Fruit fly (Drosophila melanogaster): ENCODE measurements around the gene Sfp33A3.
A peak's percentile ranks its signal among the peaks of the same experiment; 100 is the strongest.

The Sfp33A3 gene

DNA sequence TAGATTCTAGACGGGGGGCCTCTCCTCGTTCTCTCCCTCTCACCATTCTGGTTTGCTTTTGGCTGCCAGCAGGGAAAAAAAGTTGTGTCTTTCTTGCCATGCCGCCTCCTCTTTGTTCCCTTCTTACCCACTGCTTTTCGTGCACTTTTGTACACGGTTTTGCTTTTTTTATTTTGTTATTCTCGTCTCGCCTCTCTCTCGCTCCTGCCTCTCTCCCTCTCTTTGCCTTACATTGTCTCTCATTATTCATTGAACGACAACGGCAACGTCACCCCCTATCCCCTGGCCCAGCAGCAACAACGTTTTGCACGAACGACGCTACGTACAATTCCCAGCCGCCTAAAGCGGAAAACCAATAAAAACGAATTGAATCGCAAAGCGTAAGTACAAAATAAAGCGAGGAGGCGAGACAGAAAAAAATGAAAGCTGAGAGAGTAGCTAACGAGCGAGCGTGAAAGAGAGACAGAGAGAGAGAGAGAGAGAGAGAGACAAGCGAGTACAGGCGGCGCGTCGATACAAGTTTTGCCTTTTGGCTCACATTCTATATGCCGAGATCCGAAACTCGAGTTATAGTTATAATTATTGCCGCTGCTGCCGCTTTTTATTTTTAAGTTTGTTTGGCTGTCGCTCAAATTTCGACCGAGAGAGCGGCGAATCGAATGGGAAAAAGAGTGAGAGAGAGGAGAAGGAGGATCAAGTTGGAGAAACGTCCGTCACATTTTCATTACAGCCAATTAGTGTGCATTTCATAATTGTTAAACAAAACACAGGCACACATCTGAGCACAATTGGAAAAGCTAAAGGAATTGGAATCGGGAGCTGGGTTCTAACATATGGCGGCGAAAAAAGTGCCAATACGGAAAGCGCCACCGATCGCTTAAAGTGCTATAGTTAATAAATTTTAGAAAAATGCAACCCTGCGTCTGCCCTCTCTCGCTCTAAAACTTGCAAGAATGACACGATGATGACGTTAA is 32.7 kb upstream of the Sfp33A3 start (continued):
- TF ChIP-seq CG8119 (GFP tag; IDR thresholded peaks at IDR 0.05) (no peak; the same call in 1 of the 3 replicates), CG11294 (GFP tag; IDR thresholded peaks at IDR 0.05) (peak; percentile 59), CG6276 (GFP tag; optimal IDR thresholded peaks at IDR 0.05) (peak; percentile 80), OdsH (GFP tag; optimal IDR thresholded peaks at IDR 0.05) (peak; percentile 37), CG9139 (GFP tag; optimal IDR thresholded peaks at IDR 0.05) (peak; percentile 87), vri (GFP tag; optimal IDR thresholded peaks at IDR 0.05) (peak; percentile 81), net (GFP tag; optimal IDR thresholded peaks at IDR 0.05) (peak; percentile 76), CG8319 (GFP tag; optimal IDR thresholded peaks at IDR 0.05) (no peak), CG3919 (GFP tag; optimal IDR thresholded peaks at IDR 0.05) (peak; percentile 52), Ets96B (tag; optimal IDR thresholded peaks at IDR 0.05) (peak; percentile 78), esn (GFP tag; optimal IDR thresholded peaks at IDR 0.05) (peak; percentile 37), CG6854 (GFP tag; optimal IDR thresholded peaks at IDR 0.05) (peak; percentile 85), CG6163 (GFP tag; IDR thresholded peaks at IDR 0.05) (peak; percentile 95), CG7368 (GFP tag; optimal IDR thresholded peaks at IDR 0.05) (peak; percentile 52), CG3032 (tag; optimal IDR thresholded peaks at IDR 0.05) (peak; percentile 68), CG6808 (GFP tag; optimal IDR thresholded peaks at IDR 0.05) (peak; percentile 84), cyc (GFP tag; optimal IDR thresholded peaks at IDR 0.05) (no peak), lz (GFP tag; optimal IDR thresholded peaks at IDR 0.05) (peak; percentile 4), Sox102F (GFP tag; optimal IDR thresholded peaks at IDR 0.05) (peak; percentile 70), CG11902 (GFP tag; optimal IDR thresholded peaks at IDR 0.05) (no peak), Hr4 (GFP tag; optimal IDR thresholded peaks at IDR 0.05) (no peak), topi (GFP tag; optimal IDR thresholded peaks at IDR 0.05) (no peak), Sox14 (GFP tag; optimal IDR thresholded peaks at IDR 0.05) (peak; percentile 92), svp (GFP tag) (peak; percentile 95)

DNA sequence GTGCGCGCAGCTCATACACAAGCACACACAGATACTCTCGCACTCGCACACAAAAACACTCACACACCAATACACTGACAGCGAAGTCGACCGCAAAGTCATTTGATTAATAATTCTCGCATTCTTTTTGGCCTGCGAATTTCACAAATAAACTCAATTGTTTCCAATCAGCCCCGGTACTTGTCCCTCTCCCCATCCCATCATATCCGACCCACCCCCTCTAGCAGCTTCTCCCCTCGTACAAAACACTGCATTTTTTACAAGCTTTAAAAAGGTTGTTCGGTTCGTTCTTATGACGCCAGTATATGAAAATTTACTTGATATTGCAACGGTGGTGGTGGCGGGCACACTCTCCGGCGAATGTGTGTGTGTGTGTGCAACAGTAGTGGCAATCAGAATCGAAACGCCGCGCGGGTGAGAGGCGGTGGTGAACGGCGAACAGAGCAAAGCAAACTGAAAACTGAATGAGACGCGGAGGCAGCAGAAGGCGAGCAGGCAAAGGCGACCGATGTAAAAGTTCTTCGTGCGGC is 31.9 kb upstream of the Sfp33A3 start:
- no peak for TF ChIP-seq CG31627 (GFP tag; optimal IDR thresholded peaks at IDR 0.05)
- TF ChIP-seq fkh (GFP tag; optimal IDR thresholded peaks at IDR 0.05), result peak; percentile 42
- TF ChIP-seq Sox14 (GFP tag; optimal IDR thresholded peaks at IDR 0.05), result peak; percentile 65
- peak; percentile 51 to 73 for TF ChIP-seq ss (GFP tag; optimal IDR thresholded peaks at IDR 0.05)
- peak; percentile 13 for TF ChIP-seq Met (GFP tag; optimal IDR thresholded peaks at IDR 0.05)
- peak; percentile 2 for TF ChIP-seq Sox102F (GFP tag; optimal IDR thresholded peaks at IDR 0.05)
- no peak for TF ChIP-seq CG10631 (GFP tag; optimal IDR thresholded peaks at IDR 0.05)
- peak; percentile 13 for TF ChIP-seq CG7368 (GFP tag; optimal IDR thresholded peaks at IDR 0.05)
- TF ChIP-seq CG6276 (GFP tag; optimal IDR thresholded peaks at IDR 0.05), result no peak
- peak; percentile 85 for TF ChIP-seq CG6163 (GFP tag; IDR thresholded peaks at IDR 0.05)
- peak; percentile 16 for TF ChIP-seq Ets96B (tag; optimal IDR thresholded peaks at IDR 0.05)
- no peak for TF ChIP-seq Eip93F (GFP tag; optimal IDR thresholded peaks at IDR 0.05)
- TF ChIP-seq Eip75B (GFP tag; optimal IDR thresholded peaks at IDR 0.05), result peak; percentile 0
- TF ChIP-seq svp (GFP tag), result peak; percentile 94
- TF ChIP-seq CG6808 (GFP tag; optimal IDR thresholded peaks at IDR 0.05), result peak; percentile 5
- TF ChIP-seq CG6854 (GFP tag; optimal IDR thresholded peaks at IDR 0.05), result peak; percentile 77
- no peak for TF ChIP-seq topi (GFP tag; optimal IDR thresholded peaks at IDR 0.05)
- peak; percentile 78 for TF ChIP-seq CG1621 (tag; optimal IDR thresholded peaks at IDR 0.05)
- no peak for TF ChIP-seq CG11294 (GFP tag; IDR thresholded peaks at IDR 0.05)
- peak; percentile 5 for TF ChIP-seq Hr4 (GFP tag; optimal IDR thresholded peaks at IDR 0.05)
- TF ChIP-seq CG8119 (GFP tag; IDR thresholded peaks at IDR 0.05), result 0 out of 3 replicates have a peak, but pooled peaks have one; percentile 43
- TF ChIP-seq CG11762 (GFP tag; optimal IDR thresholded peaks at IDR 0.05; ENCODE audit: insufficient read depth), result no peak
- peak; percentile 65 for TF ChIP-seq dsx (GFP tag; optimal IDR thresholded peaks at IDR 0.05; ENCODE audit: poor library complexity, severe bottlenecking)
- no peak for TF ChIP-seq spab (GFP tag; optimal IDR thresholded peaks at IDR 0.05)
- TF ChIP-seq net (GFP tag; optimal IDR thresholded peaks at IDR 0.05), result peak; percentile 35
- no peak for TF ChIP-seq CG32006 (GFP tag; optimal IDR thresholded peaks at IDR 0.05)
- peak in 1 of 2 experiments; percentile 19 for TF ChIP-seq salr (GFP tag; optimal IDR thresholded peaks at IDR 0.05)
- no peak for TF ChIP-seq Hr38 (GFP tag; optimal IDR thresholded peaks at IDR 0.05)
- TF ChIP-seq eg (GFP tag; IDR thresholded peaks at IDR 0.05), result peak; percentile 63
- no peak for TF ChIP-seq Sox15 (GFP tag; optimal IDR thresholded peaks at IDR 0.05)
- peak; percentile 8 for TF ChIP-seq esn (GFP tag; optimal IDR thresholded peaks at IDR 0.05)
- TF ChIP-seq CG10669 (GFP tag; optimal IDR thresholded peaks at IDR 0.05), result no peak
- TF ChIP-seq Blimp-1 (GFP tag; optimal IDR thresholded peaks at IDR 0.05), result peak; percentile 1
- no peak for TF ChIP-seq CG11902 (GFP tag; optimal IDR thresholded peaks at IDR 0.05)
- TF ChIP-seq fd85E (GFP tag; optimal IDR thresholded peaks at IDR 0.05), result no peak
- peak; percentile 2 for TF ChIP-seq pdm3 (GFP tag; optimal IDR thresholded peaks at IDR 0.05)
- no peak for TF ChIP-seq OdsH (GFP tag; optimal IDR thresholded peaks at IDR 0.05)

Measured in whole organism, prepupa.